Fruit fly (Drosophila melanogaster): ENCODE results near the gene CG8202.
A peak's percentile ranks its signal among the peaks of the same experiment; 100 is the strongest.

Gene CG8202

DNA sequence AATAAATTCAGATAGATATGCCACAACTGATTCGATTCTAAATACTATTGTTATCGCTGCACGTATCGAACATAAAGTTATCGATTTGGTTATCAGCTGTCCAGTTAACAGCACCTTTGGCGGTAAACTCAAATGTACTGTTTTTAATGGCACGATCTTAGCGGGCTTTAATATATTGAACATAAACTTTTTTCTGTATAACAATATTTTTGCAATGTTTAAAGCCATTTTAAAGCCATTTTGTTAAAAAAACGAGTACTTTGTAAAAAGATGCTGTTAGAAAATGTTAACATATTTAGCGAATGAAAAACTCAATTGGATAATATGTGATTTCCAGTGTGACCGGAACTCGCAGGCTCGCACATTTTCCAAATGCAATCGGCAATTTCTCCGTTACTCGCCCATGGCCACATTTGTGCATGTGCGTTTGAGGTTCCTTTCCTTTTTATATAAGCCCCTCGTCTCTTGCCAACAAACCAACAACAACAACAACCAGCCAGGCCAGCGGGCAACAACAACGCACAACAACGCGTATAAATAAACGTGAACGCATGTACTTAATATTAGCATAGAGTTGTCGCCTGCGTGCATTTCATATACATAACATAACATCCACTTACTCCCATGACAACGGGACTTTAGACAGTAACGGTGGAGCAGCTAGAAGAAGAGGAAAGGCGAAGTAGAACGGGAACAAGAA lies 15.9 kb upstream of the CG8202 start, which contains the start of gene TMEM216 (continued):
- peak; percentile 8; the same call in 1 of the 2 replicates for TF ChIP-seq CG42726 (GFP tag; IDR thresholded peaks at IDR 0.05; ENCODE audit: partially characterized antibody)
- no peak for TF ChIP-seq CG12744 (GFP tag; optimal IDR thresholded peaks at IDR 0.05)
- TF ChIP-seq E2f2 (GFP tag; IDR thresholded peaks at IDR 0.05): peak; percentile 91
- peak in 1 of 3 experiments; percentile 33 for TF ChIP-seq Stat92E (GFP tag; optimal IDR thresholded peaks at IDR 0.05)
- TF ChIP-seq dm (GFP tag; optimal IDR thresholded peaks at IDR 0.05): peak; percentile 76
- no peak for TF ChIP-seq da (GFP tag; optimal IDR thresholded peaks at IDR 0.05)
- TF ChIP-seq CG8765 (GFP tag; IDR thresholded peaks at IDR 0.05): no peak
- no peak for TF ChIP-seq prd (optimal IDR thresholded peaks at IDR 0.05)
- no peak for TF ChIP-seq prd (GFP tag; IDR thresholded peaks at IDR 0.05)
- TF ChIP-seq dysf (GFP tag; IDR thresholded peaks at IDR 0.05): no peak
- peak; percentile 71 for TF ChIP-seq HLH4C (GFP tag; IDR thresholded peaks at IDR 0.05; ENCODE audit: partially characterized antibody)
- TF ChIP-seq CG9797 (GFP tag; optimal IDR thresholded peaks at IDR 0.05): peak; percentile 88
- TF ChIP-seq CG12155 (GFP tag; optimal IDR thresholded peaks at IDR 0.05): peak; percentile 4
- TF ChIP-seq CG7963 (GFP tag; IDR thresholded peaks at IDR 0.05; ENCODE audit: partially characterized antibody): 0 out of 3 replicates have a peak, but pooled peaks have one; percentile 40
- no peak for TF ChIP-seq CG10274 (GFP tag; optimal IDR thresholded peaks at IDR 0.05)
- peak; percentile 44 for TF ChIP-seq Sry-β (GFP tag; optimal IDR thresholded peaks at IDR 0.05)
- TF ChIP-seq CG6175 (GFP tag; IDR thresholded peaks at IDR 0.05): no peak
- TF ChIP-seq CG11085 (GFP tag; IDR thresholded peaks at IDR 0.05): no peak
- peak; percentile 85 for TF ChIP-seq CG17385 (GFP tag; optimal IDR thresholded peaks at IDR 0.05)
- TF ChIP-seq CG12659 (GFP tag; optimal IDR thresholded peaks at IDR 0.05): peak; percentile 80
- TF ChIP-seq bbx (GFP tag; IDR thresholded peaks at IDR 0.05; ENCODE audit: partially characterized antibody): peak; percentile 66
- no peak for TF ChIP-seq sima (GFP tag; optimal IDR thresholded peaks at IDR 0.05)
- peak; percentile 52 for TF ChIP-seq Max (GFP tag; optimal IDR thresholded peaks at IDR 0.05)
- TF ChIP-seq fru (optimal IDR thresholded peaks at IDR 0.05): no peak
- no peak for TF ChIP-seq rib (GFP tag; IDR thresholded peaks at IDR 0.05)
- peak; percentile 38; the same call in 1 of the 2 replicates for TF ChIP-seq hbn (GFP tag; IDR thresholded peaks at IDR 0.05; ENCODE audit: partially characterized antibody)
- no peak for TF ChIP-seq CG2875 (GFP tag; optimal IDR thresholded peaks at IDR 0.05)
- peak; percentile 29 for TF ChIP-seq sug (tag; optimal IDR thresholded peaks at IDR 0.05)
- no peak for TF ChIP-seq NK7.1 (GFP tag; optimal IDR thresholded peaks at IDR 0.05)
- TF ChIP-seq Hsf (GFP tag; optimal IDR thresholded peaks at IDR 0.05): no peak
- no peak for TF ChIP-seq unpg (GFP tag; optimal IDR thresholded peaks at IDR 0.05)
- TF ChIP-seq Myb (GFP tag; optimal IDR thresholded peaks at IDR 0.05): peak; percentile 56
- no peak for TF ChIP-seq CG3163 (GFP tag; optimal IDR thresholded peaks at IDR 0.05)
- TF ChIP-seq CG30020 (tag; optimal IDR thresholded peaks at IDR 0.05): peak; percentile 25
- TF ChIP-seq Awh (GFP tag; IDR thresholded peaks at IDR 0.05): no peak
- peak; percentile 60 for TF ChIP-seq BEAF-32 (GFP tag; optimal IDR thresholded peaks at IDR 0.05)
- TF ChIP-seq HLH54F (GFP tag; optimal IDR thresholded peaks at IDR 0.05): no peak
- peak; percentile 50 for TF ChIP-seq CoRest (tag; optimal IDR thresholded peaks at IDR 0.05)
- TF ChIP-seq CG13287 (GFP tag; IDR thresholded peaks at IDR 0.05; ENCODE audit: partially characterized antibody): peak; percentile 73
- peak; percentile 41; the same call in 1 of the 2 replicates for TF ChIP-seq amos (GFP tag; IDR thresholded peaks at IDR 0.05; ENCODE audit: partially characterized antibody)
- TF ChIP-seq CG3726 (GFP tag; IDR thresholded peaks at IDR 0.05): no peak
- TF ChIP-seq CG7271 (tag; optimal IDR thresholded peaks at IDR 0.05): peak; percentile 10
- TF ChIP-seq Hr51 (GFP tag; optimal IDR thresholded peaks at IDR 0.05): no peak
- no peak for TF ChIP-seq CG7372 (GFP tag; IDR thresholded peaks at IDR 0.05)
- peak; percentile 60; the same call in 1 of the 3 replicates for TF ChIP-seq CG34224 (GFP tag; IDR thresholded peaks at IDR 0.05; ENCODE audit: partially characterized antibody)
- TF ChIP-seq CG11093 (GFP tag; IDR thresholded peaks at IDR 0.05): no peak
- TF ChIP-seq CG1602 (GFP tag; optimal IDR thresholded peaks at IDR 0.05): no peak
- peak; percentile 10 for TF ChIP-seq nmo (GFP tag; optimal IDR thresholded peaks at IDR 0.05)
- TF ChIP-seq CG17912 (GFP tag; optimal IDR thresholded peaks at IDR 0.05): no peak

Measured in whole organism, embryonic.